Worm (Caenorhabditis elegans) whole organism, young adult: ENCODE measurements around the gene atg-16.2.

Experiments used
- B0019.2 ChIP-seq: fragments of 200-800 bp; sonication (Bioruptor generic); conservative IDR thresholded peaks from 2 replicates; pipeline ENCODE4 v1.3.6; 2022; ENCODE audit warnings: missing genetic modification reagents, missing genetic modification characterization, missing compliant biosample characterization
- B0035.1 ChIP-seq: sonication (generic microtip); optimal IDR thresholded peaks from 2 replicates; lab custom pipeline; 2016; ENCODE audit warnings: missing genetic modification characterization, mild to moderate bottlenecking, missing compliant biosample characterization, missing genotype, missing genetic modification reagents
- F22D6.2 ChIP-seq: sonication (generic microtip); optimal IDR thresholded peaks from 2 replicates; lab custom pipeline; 2016; ENCODE audit warnings: mild to moderate bottlenecking, missing genetic modification characterization, missing compliant biosample characterization
- F23B12.7 ChIP-seq: sonication (generic microtip); optimal IDR thresholded peaks from 2 replicates; lab custom pipeline; 2017; ENCODE audit warnings: missing genetic modification characterization, mild to moderate bottlenecking, missing compliant biosample characterization, antibody characterized with exemption, moderate library complexity; ENCODE audit not compliant: insufficient read depth
- F33H1.4 ChIP-seq: fragments of 200-800 bp; sonication (Bioruptor generic); IDR thresholded peaks from 2 replicates; pipeline ENCODE4 v1.3.6; 2022; ENCODE audit warnings: missing genetic modification reagents, missing genetic modification characterization, missing compliant biosample characterization
- F49E8.2 ChIP-seq: sonication (generic microtip); optimal IDR thresholded peaks from 3 replicates; lab custom pipeline; 2017; ENCODE audit warnings: missing genetic modification characterization, mild to moderate bottlenecking, missing compliant biosample characterization, antibody characterized with exemption, moderate library complexity; ENCODE audit not compliant: insufficient read depth
- F57A8.1 ChIP-seq: fragments of 200-800 bp; sonication (Bioruptor generic); optimal IDR thresholded peaks from 2 replicates; lab custom pipeline; 2018; ENCODE audit warnings: mild to moderate bottlenecking, missing genetic modification characterization, moderate library complexity, missing compliant biosample characterization
- K11D2.4 ChIP-seq: fragments of 200-800 bp; sonication (Bioruptor generic); IDR thresholded peaks from 2 replicates; pipeline ENCODE4 v1.3.6; 2022; ENCODE audit warnings: missing genetic modification reagents, missing genetic modification characterization, missing compliant biosample characterization
- K12H6.12 ChIP-seq: fragments of 200-800 bp; sonication (Bioruptor generic); optimal IDR thresholded peaks from 2 replicates; lab custom pipeline; 2018; ENCODE audit warnings: mild to moderate bottlenecking, missing genetic modification characterization, missing compliant biosample characterization
- Y53F4B.3 ChIP-seq: fragments of 200-800 bp; sonication (Bioruptor generic); IDR thresholded peaks from 2 replicates; pipeline ENCODE4 v1.3.6; 2022; ENCODE audit warnings: missing genetic modification reagents, missing genetic modification characterization, missing compliant biosample characterization
- Y67H2A.10 ChIP-seq: fragments of 200-800 bp; sonication (Bioruptor generic); conservative IDR thresholded peaks from 2 replicates; pipeline ENCODE4 v1.3.6; 2022; ENCODE audit warnings: missing genetic modification reagents, missing genetic modification characterization, missing compliant biosample characterization
- ama-1 ChIP-seq, 3 experiments: fragments of 150-350 bp in 1 of 3; sonication (generic microtip) in 2 of 3; optimal IDR thresholded peaks; 2 replicates each; lab custom pipeline; 2014 to 2018; ENCODE audit warnings: missing biosample characterization in 2 of 3, missing genetic modification characterization in 2 of 3, missing genetic modification reagents in 2 of 3
- aptf-2 ChIP-seq: fragments of 200-800 bp; sonication (Bioruptor generic); conservative IDR thresholded peaks from 2 replicates; pipeline ENCODE4 v1.3.6; 2022; ENCODE audit warnings: missing genetic modification reagents, missing genetic modification characterization, missing compliant biosample characterization
- aptf-3 ChIP-seq: fragments of 200-800 bp; sonication (Bioruptor generic); IDR thresholded peaks from 2 replicates; pipeline ENCODE4 v1.3.6; 2022; ENCODE audit warnings: missing genetic modification characterization, missing compliant biosample characterization
- attf-5 ChIP-seq: fragments of 200-800 bp; sonication (Bioruptor generic); optimal IDR thresholded peaks from 2 replicates; lab custom pipeline; 2018; ENCODE audit warnings: mild to moderate bottlenecking, missing genetic modification characterization, missing compliant biosample characterization
- attf-6 ChIP-seq: fragments of 200-800 bp; sonication (Bioruptor generic); IDR thresholded peaks from 2 replicates; pipeline ENCODE4 v1.3.6; 2022; ENCODE audit warnings: missing genetic modification reagents, missing genetic modification characterization, missing compliant biosample characterization
- bed-2 ChIP-seq: fragments of 200-800 bp; sonication (Bioruptor generic); IDR thresholded peaks from 2 replicates; pipeline ENCODE4 v1.3.6; 2022; ENCODE audit warnings: missing genetic modification reagents, missing genetic modification characterization, missing compliant biosample characterization
- cebp-2 ChIP-seq: fragments of 200-800 bp; sonication (Bioruptor generic); IDR thresholded peaks from 2 replicates; pipeline ENCODE4 v1.3.6; 2022; ENCODE audit warnings: missing genetic modification characterization, missing compliant biosample characterization
- ceh-27 ChIP-seq: fragments of 200-800 bp; sonication (Bioruptor generic); optimal IDR thresholded peaks from 2 replicates; lab custom pipeline; 2018; ENCODE audit warnings: mild to moderate bottlenecking, missing genetic modification characterization, moderate library complexity, missing compliant biosample characterization
- egl-18 ChIP-seq: fragments of 200-800 bp; sonication (Bioruptor generic); IDR thresholded peaks from 2 replicates; pipeline ENCODE4 v1.3.6; 2022; ENCODE audit warnings: missing genetic modification reagents, missing genetic modification characterization, missing compliant biosample characterization
- egl-44 ChIP-seq: fragments of 200-800 bp; sonication (Bioruptor generic); IDR thresholded peaks from 2 replicates; pipeline ENCODE4 v1.3.6; 2022; ENCODE audit warnings: missing genetic modification reagents, missing genetic modification characterization, missing compliant biosample characterization
- ekl-4 ChIP-seq: fragments of 200-800 bp; sonication (Bioruptor generic); IDR thresholded peaks from 2 replicates; pipeline ENCODE4 v1.3.6; 2022; ENCODE audit warnings: missing genetic modification reagents, missing genetic modification characterization, missing compliant biosample characterization
- hlh-12 ChIP-seq: sonication (generic microtip); optimal IDR thresholded peaks from 2 replicates; lab custom pipeline; 2016; ENCODE audit warnings: missing genetic modification characterization, missing compliant biosample characterization
- hmg-1.2 ChIP-seq: fragments of 200-800 bp; sonication (Bioruptor generic); IDR thresholded peaks from 2 replicates; pipeline ENCODE4 v1.3.6; 2022; ENCODE audit warnings: missing genetic modification reagents, missing genetic modification characterization, missing compliant biosample characterization
- let-526 ChIP-seq: fragments of 200-800 bp; sonication (Bioruptor generic); IDR thresholded peaks from 2 replicates; pipeline ENCODE4 v1.3.6; 2022; ENCODE audit warnings: missing genetic modification reagents, missing genetic modification characterization, missing compliant biosample characterization
- lin-26 ChIP-seq: fragments of 200-800 bp; sonication (Bioruptor generic); IDR thresholded peaks from 2 replicates; pipeline ENCODE4 v1.3.6; 2022; ENCODE audit warnings: missing genetic modification reagents, missing genetic modification characterization, missing compliant biosample characterization
- lin-40 ChIP-seq: sonication (generic microtip); optimal IDR thresholded peaks from 2 replicates; lab custom pipeline; 2016; ENCODE audit warnings: missing genetic modification characterization, mild to moderate bottlenecking, missing compliant biosample characterization, missing genotype, missing genetic modification reagents
- lir-1 ChIP-seq: fragments of 200-800 bp; sonication (Bioruptor generic); conservative IDR thresholded peaks from 2 replicates; pipeline ENCODE4 v1.3.6; 2022; ENCODE audit warnings: missing genetic modification reagents, missing genetic modification characterization, missing compliant biosample characterization
- lsy-27 ChIP-seq: sonication (generic microtip); optimal IDR thresholded peaks from 2 replicates; lab custom pipeline; 2017; ENCODE audit warnings: missing genetic modification characterization, mild to moderate bottlenecking, missing compliant biosample characterization, antibody characterized with exemption, missing genotype, borderline replicate concordance; ENCODE audit not compliant: insufficient read depth
- madf-8 ChIP-seq: fragments of 200-800 bp; sonication (Bioruptor generic); conservative IDR thresholded peaks from 2 replicates; pipeline ENCODE4 v1.3.6; 2022; ENCODE audit warnings: missing genetic modification reagents, missing genetic modification characterization, missing compliant biosample characterization
- mcd-1 ChIP-seq: fragments of 200-800 bp; sonication (Bioruptor generic); IDR thresholded peaks from 2 replicates; pipeline ENCODE4 v1.3.6; 2022; ENCODE audit warnings: missing genetic modification reagents, missing genetic modification characterization, missing compliant biosample characterization
- mes-4 ChIP-seq: sonication (generic microtip); optimal IDR thresholded peaks from 2 replicates; lab custom pipeline; 2016; ENCODE audit warnings: missing genotype, missing genetic modification characterization, missing compliant biosample characterization
- mxl-1 ChIP-seq: sonication (generic microtip); optimal IDR thresholded peaks from 2 replicates; lab custom pipeline; 2016; ENCODE audit warnings: missing genetic modification characterization, missing compliant biosample characterization
- nhr-120 ChIP-seq: fragments of 200-800 bp; sonication (Bioruptor generic); IDR thresholded peaks from 2 replicates; pipeline ENCODE4 v1.3.6; 2022; ENCODE audit warnings: missing genetic modification characterization, missing compliant biosample characterization
- nhr-27 ChIP-seq: fragments of 200-800 bp; sonication (Bioruptor generic); optimal IDR thresholded peaks from 2 replicates; lab custom pipeline; 2018; ENCODE audit warnings: mild to moderate bottlenecking, missing genetic modification characterization, moderate library complexity, missing compliant biosample characterization
- pbrm-1 ChIP-seq: fragments of 200-800 bp; sonication (Bioruptor generic); IDR thresholded peaks from 2 replicates; pipeline ENCODE4 v1.3.6; 2022; ENCODE audit warnings: missing genetic modification reagents, missing genetic modification characterization, missing compliant biosample characterization
- pha-4 ChIP-seq: fragments of 150-350 bp; sonication (generic microtip); optimal IDR thresholded peaks from 2 replicates; lab custom pipeline; 2014; ENCODE audit warnings: missing biosample characterization, missing genetic modification reagents, missing genetic modification characterization
- rcor-1 ChIP-seq: fragments of 200-800 bp; sonication (Bioruptor generic); IDR thresholded peaks from 2 replicates; pipeline ENCODE4 v1.3.6; 2022; ENCODE audit warnings: missing genetic modification reagents, missing genetic modification characterization, missing compliant biosample characterization
- rpc-1 ChIP-seq, 2 experiments: fragments of 150-350 bp in 1 of 2; sonication (generic microtip) in 1 of 2; optimal IDR thresholded peaks; 2 replicates each; lab custom pipeline; 2014 to 2018; ENCODE audit warnings: missing biosample characterization in 1 of 2, missing genetic modification characterization in 1 of 2, missing genetic modification reagents in 1 of 2, missing genotype in 1 of 2
- sea-2 ChIP-seq: fragments of 200-800 bp; sonication (Bioruptor generic); IDR thresholded peaks from 2 replicates; pipeline ENCODE4 v1.3.6; 2022; ENCODE audit warnings: missing genetic modification characterization, missing compliant biosample characterization
- somi-1 ChIP-seq: fragments of 200-800 bp; sonication (Bioruptor generic); optimal IDR thresholded peaks from 2 replicates; lab custom pipeline; 2018; ENCODE audit warnings: mild to moderate bottlenecking, missing genetic modification characterization, missing compliant biosample characterization
- sptf-2 ChIP-seq: fragments of 200-800 bp; sonication (Bioruptor generic); optimal IDR thresholded peaks from 2 replicates; lab custom pipeline; 2018; ENCODE audit warnings: mild to moderate bottlenecking, missing genetic modification characterization, missing compliant biosample characterization
- tlf-1 ChIP-seq: fragments of 200-800 bp; sonication (Bioruptor generic); optimal IDR thresholded peaks from 2 replicates; lab custom pipeline; 2018; ENCODE audit warnings: mild to moderate bottlenecking, missing genetic modification characterization, missing compliant biosample characterization
- xnd-1 ChIP-seq: sonication (generic microtip); optimal IDR thresholded peaks from 2 replicates; lab custom pipeline; 2016; ENCODE audit warnings: missing genotype, missing genetic modification reagents, missing genetic modification characterization, missing compliant biosample characterization
- zfh-2 ChIP-seq: fragments of 200-800 bp; sonication (Bioruptor generic); conservative IDR thresholded peaks from 2 replicates; pipeline ENCODE4 v1.3.6; 2022; ENCODE audit warnings: missing genetic modification reagents, missing genetic modification characterization, missing compliant biosample characterization
- ztf-18 ChIP-seq: sonication (generic microtip); optimal IDR thresholded peaks from 2 replicates; lab custom pipeline; 2016; ENCODE audit warnings: missing genotype, mild to moderate bottlenecking, missing genetic modification characterization, missing compliant biosample characterization
- ztf-26 ChIP-seq: sonication (generic microtip); optimal IDR thresholded peaks from 2 replicates; lab custom pipeline; 2017; ENCODE audit warnings: missing genetic modification characterization, missing compliant biosample characterization
- ztf-6 ChIP-seq: fragments of 200-800 bp; sonication (Bioruptor generic); IDR thresholded peaks from 2 replicates; pipeline ENCODE4 v1.3.6; 2022; ENCODE audit warnings: missing genetic modification reagents, missing genetic modification characterization, missing compliant biosample characterization

atg-16.2 gene

DNA sequence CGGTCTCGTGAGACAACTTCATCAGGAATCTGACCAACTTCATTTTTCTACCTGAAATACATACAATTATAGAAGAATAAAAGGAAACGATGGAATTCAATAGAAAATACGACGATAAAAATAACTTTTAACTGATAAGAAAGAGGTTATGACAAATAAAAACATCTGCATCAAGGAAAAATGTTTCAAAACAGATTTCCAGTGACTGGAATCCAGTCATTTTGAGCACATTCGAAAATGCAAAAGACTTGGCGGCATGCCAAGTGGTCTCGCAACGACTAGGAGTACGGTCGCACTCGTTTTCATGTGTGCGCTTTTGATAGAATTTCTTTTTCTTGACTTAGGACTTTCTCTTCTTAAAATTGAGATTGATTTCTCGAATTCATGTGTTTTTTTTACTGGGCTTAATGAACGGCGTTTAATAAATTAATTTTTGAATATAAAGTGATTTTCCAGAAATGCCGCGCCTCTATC, 36.6 kb upstream of the atg-16.2 start, which contains the start of the genes snr-3 and rsp-5 (continued):
- TF ChIP-seq lsy-27 (tag; lab: Kevin White, UChicago), result no peak
- no peak for TF ChIP-seq bed-2 (GFP tag; lab: Robert Waterston, UW)
- peak; percentile 54; the same call in 1 of the 2 replicates for TF ChIP-seq rcor-1 (GFP tag; lab: Robert Waterston, UW)
- TF ChIP-seq mes-4 (tag; lab: Kevin White, UChicago), result no peak
- no peak for TF ChIP-seq ama-1 (optimal IDR thresholded peaks at IDR 0.05; lab: Kevin White, UChicago)
- no peak for TF ChIP-seq ama-1 (GFP tag; optimal IDR thresholded peaks at IDR 0.05; lab: Kevin White, UChicago)
- TF ChIP-seq F57A8.1 (GFP tag; lab: Kevin White, UChicago), result no peak
- no peak for TF ChIP-seq Y53F4B.3
- TF ChIP-seq attf-6 (GFP tag; lab: Robert Waterston, UW), result no peak
- TF ChIP-seq cebp-2 (GFP tag; lab: Robert Waterston, UW), result no peak
- TF ChIP-seq aptf-3 (GFP tag; lab: Robert Waterston, UW), result no peak
- TF ChIP-seq mcd-1 (GFP tag; lab: Robert Waterston, UW), result peak; percentile 74
- no peak for TF ChIP-seq egl-18
- peak; percentile 12 for TF ChIP-seq lin-40
- TF ChIP-seq egl-44 (GFP tag; lab: Robert Waterston, UW), result no peak
- TF ChIP-seq nhr-27 (tag; lab: Kevin White, UChicago), result no peak
- TF ChIP-seq zfh-2 (GFP tag; lab: Robert Waterston, UW), result no peak
- TF ChIP-seq pha-4 (tag; lab: Kevin White, UChicago), result peak; percentile 69
- TF ChIP-seq ceh-27 (GFP tag; lab: Kevin White, UChicago), result no peak
- no peak for TF ChIP-seq lir-1 (GFP tag; lab: Robert Waterston, UW)
- TF ChIP-seq tlf-1 (GFP tag; lab: Kevin White, UChicago), result peak; percentile 51
- no peak for TF ChIP-seq aptf-2
- TF ChIP-seq madf-8 (GFP tag; lab: Robert Waterston, UW), result peak; percentile 30
- TF ChIP-seq ztf-18 (tag; lab: Kevin White, UChicago), result no peak
- TF ChIP-seq K11D2.4 (GFP tag; lab: Robert Waterston, UW), result no peak
- no peak for TF ChIP-seq Y67H2A.10 (GFP tag; lab: Robert Waterston, UW)
- TF ChIP-seq F33H1.4, result peak; percentile 97
- no peak for TF ChIP-seq K12H6.12 (tag; lab: Kevin White, UChicago)
- no peak for TF ChIP-seq somi-1 (GFP tag; lab: Kevin White, UChicago)
- TF ChIP-seq pbrm-1 (GFP tag; lab: Robert Waterston, UW), result peak; percentile 52; the same call in 1 of the 2 replicates
- no peak for TF ChIP-seq rpc-1 (optimal IDR thresholded peaks at IDR 0.05; lab: Kevin White, UChicago)
- TF ChIP-seq rpc-1 (tag; optimal IDR thresholded peaks at IDR 0.05; lab: Kevin White, UChicago), result no peak
- TF ChIP-seq sptf-2, result no peak
- no peak for TF ChIP-seq B0019.2 (GFP tag; lab: Robert Waterston, UW)
- no peak for TF ChIP-seq nhr-120 (GFP tag; lab: Robert Waterston, UW)
- no peak for TF ChIP-seq attf-5 (GFP tag; lab: Kevin White, UChicago)
- TF ChIP-seq xnd-1 (tag; lab: Kevin White, UChicago), result peak; percentile 56
- TF ChIP-seq F49E8.2 (tag; lab: Kevin White, UChicago), result peak; percentile 55
- peak; percentile 45; the same call in 1 of the 2 replicates for TF ChIP-seq hmg-1.2
- peak; percentile 72; the same call in 1 of the 2 replicates for TF ChIP-seq ekl-4 (GFP tag; lab: Robert Waterston, UW)
- no peak for TF ChIP-seq ztf-26 (tag; lab: Kevin White, UChicago)
- TF ChIP-seq let-526 (GFP tag; lab: Robert Waterston, UW), result no peak
- TF ChIP-seq B0035.1 (tag; lab: Kevin White, UChicago), result no peak
- no peak for TF ChIP-seq hlh-12 (tag; lab: Kevin White, UChicago)
- no peak for TF ChIP-seq mxl-1 (tag; lab: Kevin White, UChicago)
- TF ChIP-seq sea-2 (GFP tag; lab: Robert Waterston, UW), result no peak
- TF ChIP-seq F22D6.2, result no peak
- TF ChIP-seq F23B12.7, result peak; percentile 93
- no peak for TF ChIP-seq ztf-6 (GFP tag; lab: Robert Waterston, UW)
- no peak for TF ChIP-seq lin-26 (GFP tag; lab: Robert Waterston, UW)
